Fruit fly (Drosophila melanogaster) whole organism, embryonic: Measurements from ENCODE around the gene Cog2.
A peak's percentile ranks its signal among the peaks of the same experiment; 100 is the strongest.

Experiments used
- Bdp1 ChIP-seq: fragments of 200-800 bp; sonication (Bioruptor generic); optimal IDR thresholded peaks from 3 replicates; lab custom pipeline; 2016; ENCODE audit warnings: missing biosample characterization, missing genetic modification characterization
- CG10565 ChIP-seq: fragments of 200-800 bp; sonication (Bioruptor generic); optimal IDR thresholded peaks from 3 replicates; lab custom pipeline; 2016; ENCODE audit warnings: missing biosample characterization, mild to moderate bottlenecking, missing genetic modification characterization
- CG10959 ChIP-seq: fragments of 200-800 bp; sonication (Bioruptor generic); IDR thresholded peaks from 2 replicates; pipeline ENCODE4 v1.3.6; 2022; ENCODE audit warnings: missing biosample characterization, missing genetic modification characterization
- CG11085 ChIP-seq: fragments of 200-800 bp; sonication (Bioruptor generic); IDR thresholded peaks from 2 replicates; pipeline ENCODE4 v1.3.6; 2022; ENCODE audit warnings: missing biosample characterization, missing genetic modification characterization
- CG13624 ChIP-seq: fragments of 200-800 bp; sonication (Bioruptor generic); optimal IDR thresholded peaks from 2 replicates; lab custom pipeline; 2016; ENCODE audit warnings: missing biosample characterization, missing genetic modification characterization
- CG2120 ChIP-seq: fragments of 200-800 bp; sonication (Bioruptor generic); optimal IDR thresholded peaks from 3 replicates; lab custom pipeline; 2016; ENCODE audit warnings: missing biosample characterization, missing genetic modification characterization
- CG2199 ChIP-seq: fragments of 200-800 bp; sonication (Bioruptor generic); IDR thresholded peaks from 3 replicates; pipeline ENCODE4 v1.3.6; 2022; ENCODE audit warnings: missing biosample characterization, missing genetic modification characterization
- CG2678 ChIP-seq: fragments of 200-800 bp; sonication (Bioruptor generic); optimal IDR thresholded peaks from 3 replicates; lab custom pipeline; 2019; ENCODE audit warnings: missing biosample characterization, mild to moderate bottlenecking, missing genetic modification characterization, moderate library complexity
- CG31224 ChIP-seq: fragments of 200-800 bp; sonication (Bioruptor generic); IDR thresholded peaks from 2 replicates; pipeline ENCODE4 v1.3.6; 2022; ENCODE audit warnings: missing biosample characterization, missing genetic modification characterization
- CG31388 ChIP-seq: fragments of 200-800 bp; sonication (Bioruptor generic); optimal IDR thresholded peaks from 2 replicates; lab custom pipeline; 2016; ENCODE audit warnings: missing biosample characterization, missing genetic modification characterization
- CG34422 ChIP-seq: fragments of 200-800 bp; sonication (Bioruptor generic); IDR thresholded peaks from 3 replicates; pipeline ENCODE4 v1.3.6; 2022; ENCODE audit warnings: missing biosample characterization, missing genetic modification characterization
- CG4854 ChIP-seq: fragments of 200-800 bp; sonication (Bioruptor generic); optimal IDR thresholded peaks from 2 replicates; lab custom pipeline; 2016; ENCODE audit warnings: missing biosample characterization, missing genetic modification characterization, inconsistent platforms
- CG6683 ChIP-seq: fragments of 200-800 bp; sonication (Bioruptor generic); optimal IDR thresholded peaks from 2 replicates; lab custom pipeline; 2017; ENCODE audit warnings: missing biosample characterization, mild to moderate bottlenecking, missing genetic modification characterization, missing genetic modification reagents
- CG6791 ChIP-seq: fragments of 200-800 bp; sonication (Bioruptor generic); IDR thresholded peaks from 3 replicates; pipeline ENCODE4 v1.3.6; 2022; ENCODE audit warnings: missing biosample characterization, missing genetic modification characterization; ENCODE audit not compliant: partially characterized antibody
- CG6854 ChIP-seq: fragments of 200-800 bp; sonication (Bioruptor generic); optimal IDR thresholded peaks from 3 replicates; lab custom pipeline; 2017; ENCODE audit warnings: missing biosample characterization, mild to moderate bottlenecking, missing genetic modification characterization
- CG9797 ChIP-seq: fragments of 200-800 bp; sonication (Bioruptor generic); optimal IDR thresholded peaks from 3 replicates; lab custom pipeline; 2018; ENCODE audit warnings: missing biosample characterization, mild to moderate bottlenecking, missing genetic modification characterization
- CoRest ChIP-seq: fragments of 200-800 bp; sonication (Bioruptor generic); optimal IDR thresholded peaks from 3 replicates; lab custom pipeline; 2018; ENCODE audit warnings: missing biosample characterization, mild to moderate bottlenecking, missing genetic modification characterization, moderate library complexity
- Doc3 ChIP-seq: fragments of 200-800 bp; sonication (Bioruptor generic); IDR thresholded peaks from 3 replicates; pipeline ENCODE4 v1.3.6; 2022; ENCODE audit warnings: missing biosample characterization, missing genetic modification characterization; ENCODE audit not compliant: partially characterized antibody
- Dp ChIP-seq: fragments of 200-800 bp; sonication (Bioruptor generic); optimal IDR thresholded peaks from 2 replicates; lab custom pipeline; 2018; ENCODE audit warnings: missing biosample characterization, mild to moderate bottlenecking, missing genetic modification characterization, moderate library complexity
- Dref ChIP-seq: fragments of 200-800 bp; sonication (Bioruptor generic); IDR thresholded peaks from 2 replicates; pipeline ENCODE4 v1.3.6; 2022; ENCODE audit warnings: missing biosample characterization, missing genetic modification characterization
- E2f2 ChIP-seq: fragments of 200-800 bp; sonication (Bioruptor generic); IDR thresholded peaks from 2 replicates; pipeline ENCODE4 v1.3.6; 2022; ENCODE audit warnings: missing biosample characterization, missing genetic modification characterization
- Ets65A ChIP-seq: fragments of 200-800 bp; sonication (Bioruptor generic); peaks from one replicate; lab custom pipeline; 2016; ENCODE audit warnings: missing biosample characterization, missing genetic modification characterization
- Ets97D ChIP-seq: fragments of 200-800 bp; sonication (Bioruptor generic); optimal IDR thresholded peaks from 3 replicates; lab custom pipeline; 2016; ENCODE audit warnings: missing biosample characterization, missing genetic modification characterization
- Fer2 ChIP-seq: fragments of 200-800 bp; sonication (Bioruptor generic); optimal IDR thresholded peaks from 2 replicates; lab custom pipeline; 2018; ENCODE audit warnings: missing biosample characterization, mild to moderate bottlenecking, missing genetic modification characterization, moderate library complexity
- HLH54F ChIP-seq: fragments of 200-800 bp; sonication (Bioruptor generic); optimal IDR thresholded peaks from 3 replicates; lab custom pipeline; 2016; ENCODE audit warnings: missing biosample characterization, missing genetic modification characterization
- Hr3 ChIP-seq: fragments of 200-800 bp; sonication (Bioruptor generic); optimal IDR thresholded peaks from 3 replicates; lab custom pipeline; 2016; ENCODE audit warnings: missing biosample characterization, missing genetic modification characterization
- Lhr ChIP-seq: fragments of 200-800 bp; sonication (Bioruptor generic); optimal IDR thresholded peaks from 3 replicates; lab custom pipeline; 2017; ENCODE audit warnings: mild to moderate bottlenecking, missing biosample characterization, missing genetic modification reagents, missing genetic modification characterization
- Lpt ChIP-seq: fragments of >200 bp; optimal IDR thresholded peaks from 2 replicates; lab custom pipeline; 2018; ENCODE audit warnings: missing biosample characterization, missing genetic modification characterization
- MBD-R2 ChIP-seq: fragments of 200-800 bp; sonication (Bioruptor generic); IDR thresholded peaks from 2 replicates; pipeline ENCODE4 v1.3.6; 2022; ENCODE audit warnings: missing biosample characterization, missing genetic modification characterization
- Meics ChIP-seq: fragments of 200-800 bp; sonication (Bioruptor generic); optimal IDR thresholded peaks from 2 replicates; lab custom pipeline; 2017; ENCODE audit warnings: missing biosample characterization, mild to moderate bottlenecking, missing genetic modification characterization
- Myb ChIP-seq: fragments of 200-800 bp; sonication (Bioruptor generic); optimal IDR thresholded peaks from 2 replicates; lab custom pipeline; 2016; ENCODE audit warnings: missing biosample characterization, missing genetic modification characterization
- Sin3A ChIP-seq: fragments of >200 bp; optimal IDR thresholded peaks from 2 replicates; lab custom pipeline; 2018
- Sry-δ ChIP-seq: fragments of 200-800 bp; sonication (Bioruptor generic); optimal IDR thresholded peaks from 2 replicates; lab custom pipeline; 2016; ENCODE audit warnings: missing biosample characterization, missing genetic modification characterization
- Vsx1 ChIP-seq: fragments of 200-800 bp; sonication (Bioruptor generic); optimal IDR thresholded peaks from 2 replicates; lab custom pipeline; 2017; ENCODE audit warnings: missing biosample characterization, mild to moderate bottlenecking, missing genetic modification characterization, missing genetic modification reagents
- Xrp1 ChIP-seq: fragments of 200-800 bp; sonication (Bioruptor generic); IDR thresholded peaks from 2 replicates; pipeline ENCODE4 v1.3.6; 2022; ENCODE audit warnings: missing biosample characterization, missing genetic modification characterization
- ase ChIP-seq: fragments of 200-800 bp; sonication (Bioruptor generic); IDR thresholded peaks from 3 replicates; pipeline ENCODE4 v1.3.6; 2022; ENCODE audit warnings: missing biosample characterization, missing genetic modification characterization
- bbx ChIP-seq: fragments of 200-800 bp; sonication (Bioruptor generic); IDR thresholded peaks from 2 replicates; pipeline ENCODE4 v1.3.6; 2022; ENCODE audit warnings: missing biosample characterization, missing genetic modification characterization; ENCODE audit not compliant: partially characterized antibody
- caup ChIP-seq: fragments of 200-800 bp; sonication (Bioruptor generic); optimal IDR thresholded peaks from 3 replicates; lab custom pipeline; 2017; ENCODE audit warnings: missing biosample characterization, mild to moderate bottlenecking, missing genetic modification characterization, moderate library complexity; ENCODE audit not compliant: severe bottlenecking
- dm ChIP-seq: fragments of 200-800 bp; sonication (Bioruptor generic); optimal IDR thresholded peaks from 3 replicates; lab custom pipeline; 2016; ENCODE audit warnings: missing biosample characterization, missing genetic modification characterization
- gce ChIP-seq: fragments of 200-800 bp; sonication (Bioruptor generic); IDR thresholded peaks from 3 replicates; pipeline ENCODE4 v1.3.6; 2022; ENCODE audit warnings: missing biosample characterization, missing genetic modification characterization
- gfzf ChIP-seq: fragments of 200-800 bp; sonication (Bioruptor generic); optimal IDR thresholded peaks from 2 replicates; lab custom pipeline; 2016; ENCODE audit warnings: missing biosample characterization, mild to moderate bottlenecking, missing genetic modification characterization, moderate library complexity
- grn ChIP-seq: fragments of 200-800 bp; sonication (Bioruptor generic); optimal IDR thresholded peaks from 3 replicates; lab custom pipeline; 2017; ENCODE audit warnings: missing biosample characterization, missing genetic modification characterization
- jigr1 ChIP-seq: fragments of 200-800 bp; sonication (Bioruptor generic); IDR thresholded peaks from 3 replicates; pipeline ENCODE4 v1.3.6; 2022; ENCODE audit warnings: missing biosample characterization, missing genetic modification characterization
- pnt ChIP-seq: fragments of 200-800 bp; sonication (Bioruptor generic); optimal IDR thresholded peaks from 3 replicates; lab custom pipeline; 2016; ENCODE audit warnings: missing biosample characterization, missing genetic modification characterization
- sens-2 ChIP-seq: fragments of 200-800 bp; sonication (Bioruptor generic); IDR thresholded peaks from 2 replicates; pipeline ENCODE4 v1.3.6; 2022; ENCODE audit warnings: missing biosample characterization, missing genetic modification characterization
- trem ChIP-seq: fragments of 200-800 bp; optimal IDR thresholded peaks from 3 replicates; lab custom pipeline; 2019; ENCODE audit warnings: missing biosample characterization, mild to moderate bottlenecking, missing genetic modification characterization, moderate library complexity
- tup ChIP-seq: fragments of 200-800 bp; sonication (Bioruptor generic); optimal IDR thresholded peaks from 2 replicates; lab custom pipeline; 2016; ENCODE audit warnings: missing biosample characterization, mild to moderate bottlenecking, missing genetic modification characterization, moderate library complexity
- twi ChIP-seq: fragments of 200-800 bp; optimal IDR thresholded peaks from 2 replicates; lab custom pipeline; 2019; ENCODE audit warnings: missing biosample characterization, mild to moderate bottlenecking, missing genetic modification characterization, moderate library complexity
- wek ChIP-seq: fragments of 200-800 bp; sonication (Bioruptor generic); optimal IDR thresholded peaks from 3 replicates; lab custom pipeline; 2018; ENCODE audit warnings: missing biosample characterization, mild to moderate bottlenecking, missing genetic modification characterization, moderate library complexity
- zfh1 ChIP-seq: fragments of 200-800 bp; sonication (Bioruptor generic); IDR thresholded peaks from 3 replicates; pipeline ENCODE4 v1.3.6; 2022; ENCODE audit warnings: missing biosample characterization, missing genetic modification characterization
- zfh2 ChIP-seq: fragments of 200-800 bp; sonication (Bioruptor generic); optimal IDR thresholded peaks from 2 replicates; lab custom pipeline; 2016; ENCODE audit warnings: missing biosample characterization, missing genetic modification characterization

The Cog2 gene

dm6 chr3R:15328083-15328779 lies 33.2 kb downstream of the Cog2 start, which contains the start of the genes CG6236 and ea (continued):
- no peak for TF ChIP-seq Doc3 (GFP tag; lab: Robert Waterston, UW)
- no peak for TF ChIP-seq CG31388 (GFP tag; lab: Kevin White, UChicago)
- TF ChIP-seq Fer2 (tag; lab: Kevin White, UChicago) = no peak
- no peak for TF ChIP-seq CG6683 (GFP tag; lab: Kevin White, UChicago)
- TF ChIP-seq CG4854 (GFP tag; lab: Kevin White, UChicago) = peak; percentile 99
- TF ChIP-seq CG10565 (GFP tag; lab: Kevin White, UChicago) = no peak
- TF ChIP-seq Vsx1 (GFP tag; lab: Kevin White, UChicago) = no peak
- TF ChIP-seq Sin3A = peak; percentile 30
- peak; percentile 78 for TF ChIP-seq gfzf
- TF ChIP-seq Dp (GFP tag; lab: Kevin White, UChicago) = peak; percentile 30
- TF ChIP-seq CG6791 (GFP tag; lab: Robert Waterston, UW) = no peak
- TF ChIP-seq Bdp1 (GFP tag; lab: Kevin White, UChicago) = no peak
- no peak for TF ChIP-seq CG10959 (GFP tag; lab: Robert Waterston, UW)
- TF ChIP-seq CG11085 (GFP tag; lab: Robert Waterston, UW) = no peak
- no peak for TF ChIP-seq Ets97D
- no peak for TF ChIP-seq CG34422 (GFP tag; lab: Robert Waterston, UW)
- no peak for TF ChIP-seq CG2678 (tag; lab: Kevin White, UChicago)
- peak; percentile 9 for TF ChIP-seq CG6854 (GFP tag; lab: Kevin White, UChicago)
- no peak for TF ChIP-seq sens-2
- no peak for TF ChIP-seq trem (tag; lab: Kevin White, UChicago)
- no peak for TF ChIP-seq tup (GFP tag; lab: Kevin White, UChicago)
- no peak for TF ChIP-seq caup
- TF ChIP-seq CoRest (tag; lab: Kevin White, UChicago) = no peak
- TF ChIP-seq Lhr (GFP tag; lab: Kevin White, UChicago) = no peak
- TF ChIP-seq Myb (GFP tag; lab: Kevin White, UChicago) = peak; percentile 61
- TF ChIP-seq CG9797 = peak; percentile 65
- no peak for TF ChIP-seq ase (GFP tag; lab: Robert Waterston, UW)
- TF ChIP-seq zfh2 (GFP tag; lab: Kevin White, UChicago) = no peak
- TF ChIP-seq MBD-R2 (GFP tag; lab: Robert Waterston, UW) = 0 out of 2 replicates have a peak, but pooled peaks have one; percentile 59
- TF ChIP-seq wek (GFP tag; lab: Kevin White, UChicago) = no peak
- no peak for TF ChIP-seq pnt (GFP tag; lab: Kevin White, UChicago)
- no peak for TF ChIP-seq Meics (GFP tag; lab: Kevin White, UChicago)
- TF ChIP-seq jigr1 (GFP tag; lab: Robert Waterston, UW) = no peak
- TF ChIP-seq zfh1 = no peak
- TF ChIP-seq HLH54F (GFP tag; lab: Kevin White, UChicago) = no peak
- no peak for TF ChIP-seq Hr3 (GFP tag; lab: Kevin White, UChicago)
- no peak for TF ChIP-seq bbx (GFP tag; lab: Robert Waterston, UW)
- no peak for TF ChIP-seq CG31224
- no peak for TF ChIP-seq dm (GFP tag; lab: Kevin White, UChicago)
- peak; percentile 78 for TF ChIP-seq grn
- TF ChIP-seq E2f2 (GFP tag; lab: Robert Waterston, UW) = peak; percentile 40
- TF ChIP-seq Ets65A (GFP tag; lab: Kevin White, UChicago) = no peak
- TF ChIP-seq CG2199 = no peak
- TF ChIP-seq twi (tag; lab: Kevin White, UChicago) = no peak
- TF ChIP-seq Sry-δ = peak; percentile 30
- TF ChIP-seq Lpt (GFP tag; lab: Kevin White, UChicago) = no peak
- peak; percentile 61 for TF ChIP-seq CG13624 (GFP tag; lab: Kevin White, UChicago)
- TF ChIP-seq Dref (GFP tag; lab: Robert Waterston, UW) = no peak
- no peak for TF ChIP-seq Xrp1 (GFP tag; lab: Robert Waterston, UW)
- TF ChIP-seq gce (GFP tag; lab: Robert Waterston, UW) = no peak
- TF ChIP-seq CG2120 (GFP tag; lab: Kevin White, UChicago) = no peak
